Worm (Caenorhabditis elegans): ENCODE measurements around the gene Y46C8AM.1.

ce11 chrIV:3995384-3995783, 32.7 kb downstream of the Y46C8AM.1 start, which contains the start of gene F47C12.7:
- TF ChIP-seq mab-5 (tag; optimal IDR thresholded peaks at IDR 0.05) (no peak), lin-13 (tag; optimal IDR thresholded peaks at IDR 0.05) (no peak), nhr-76 (tag; optimal IDR thresholded peaks at IDR 0.05) (no peak), unc-62 (GFP tag; optimal IDR thresholded peaks at IDR 0.05) (no peak), drap-1 (GFP tag; optimal IDR thresholded peaks at IDR 0.05) (no peak), nhr-237 (tag; optimal IDR thresholded peaks at IDR 0.05) (no peak), elt-1 (tag; optimal IDR thresholded peaks at IDR 0.05; ENCODE audit: borderline replicate concordance, insufficient read depth) (no peak), pha-4 (tag; optimal IDR thresholded peaks at IDR 0.05) (no peak), blmp-1 (tag; optimal IDR thresholded peaks at IDR 0.05) (no peak)
